Fruit fly (Drosophila melanogaster) whole organism, embryonic: ENCODE data around the gene SrpRbeta.

ENCODE experiments used
- Abd-B ChIP-seq: fragments of 200-800 bp; sonication (Bioruptor generic); optimal IDR thresholded peaks from 2 replicates; lab custom pipeline; 2018; ENCODE audit warnings: missing biosample characterization, mild to moderate bottlenecking, missing genetic modification characterization, moderate library complexity
- BEAF-32 ChIP-seq: fragments of 200-800 bp; sonication (Bioruptor generic); optimal IDR thresholded peaks from 3 replicates; lab custom pipeline; 2017; ENCODE audit warnings: missing biosample characterization, missing genetic modification characterization, mild to moderate bottlenecking, moderate library complexity, missing genetic modification reagents
- CG10274 ChIP-seq: fragments of 200-800 bp; sonication (Bioruptor generic); optimal IDR thresholded peaks from 3 replicates; lab custom pipeline; 2017; ENCODE audit warnings: missing biosample characterization, mild to moderate bottlenecking, missing genetic modification characterization
- CG10979 ChIP-seq: fragments of 200-800 bp; sonication (Bioruptor generic); optimal IDR thresholded peaks from 2 replicates; lab custom pipeline; 2018; ENCODE audit warnings: missing biosample characterization, mild to moderate bottlenecking, missing genetic modification characterization, moderate library complexity
- CG11398 ChIP-seq: fragments of 200-800 bp; sonication (Bioruptor generic); optimal IDR thresholded peaks from 2 replicates; lab custom pipeline; 2016; ENCODE audit warnings: missing biosample characterization, missing genetic modification characterization
- CG12104 ChIP-seq: fragments of 200-800 bp; sonication (Bioruptor generic); optimal IDR thresholded peaks from 3 replicates; lab custom pipeline; 2016; ENCODE audit warnings: missing biosample characterization, missing genetic modification characterization
- CG12942 ChIP-seq: fragments of 200-800 bp; sonication (Bioruptor generic); optimal IDR thresholded peaks from 3 replicates; lab custom pipeline; 2016; ENCODE audit warnings: missing biosample characterization, missing genetic modification characterization
- CG1602 ChIP-seq: fragments of 200-800 bp; sonication (Bioruptor generic); optimal IDR thresholded peaks from 3 replicates; lab custom pipeline; 2016; ENCODE audit warnings: missing biosample characterization, missing genetic modification characterization
- CG16863 ChIP-seq: fragments of 200-800 bp; sonication (Bioruptor generic); optimal IDR thresholded peaks from 3 replicates; lab custom pipeline; 2016; ENCODE audit warnings: missing biosample characterization, missing genetic modification characterization
- CG17186 ChIP-seq: fragments of 200-800 bp; sonication (Bioruptor generic); optimal IDR thresholded peaks from 3 replicates; lab custom pipeline; 2017; ENCODE audit warnings: missing biosample characterization, missing genetic modification reagents, missing genetic modification characterization
- CG17568 ChIP-seq: fragments of 200-800 bp; sonication (Bioruptor generic); optimal IDR thresholded peaks from 2 replicates; lab custom pipeline; 2018; ENCODE audit warnings: missing biosample characterization, mild to moderate bottlenecking, missing genetic modification characterization, moderate library complexity
- CG31441 ChIP-seq: fragments of 200-800 bp; sonication (Bioruptor generic); IDR thresholded peaks from 2 replicates; pipeline ENCODE4 v1.3.6; 2022; ENCODE audit warnings: missing biosample characterization, missing genetic modification characterization
- CG32532 ChIP-seq: fragments of 200-800 bp; sonication (Bioruptor generic); IDR thresholded peaks from 2 replicates; pipeline ENCODE4 v1.3.6; 2022; ENCODE audit warnings: missing biosample characterization, missing genetic modification characterization
- CG4360 ChIP-seq: fragments of 200-800 bp; sonication (Bioruptor generic); IDR thresholded peaks from 2 replicates; pipeline ENCODE4 v1.3.6; 2022; ENCODE audit warnings: missing biosample characterization, missing genetic modification characterization
- CG5953 ChIP-seq: fragments of 200-800 bp; sonication (Bioruptor generic); IDR thresholded peaks from 2 replicates; pipeline ENCODE4 v1.3.6; 2022; ENCODE audit warnings: missing biosample characterization, missing genetic modification characterization
- CG6813 ChIP-seq: fragments of 200-800 bp; sonication (Bioruptor generic); optimal IDR thresholded peaks from 2 replicates; lab custom pipeline; 2017; ENCODE audit warnings: missing biosample characterization, missing genetic modification characterization, mild to moderate bottlenecking, moderate library complexity, missing genetic modification reagents
- CG7271 ChIP-seq: fragments of 200-800 bp; sonication (Bioruptor generic); optimal IDR thresholded peaks from 2 replicates; lab custom pipeline; 2018; ENCODE audit warnings: missing biosample characterization, mild to moderate bottlenecking, missing genetic modification characterization, moderate library complexity
- CG7745 ChIP-seq: fragments of 200-800 bp; sonication (Bioruptor generic); optimal IDR thresholded peaks from 2 replicates; lab custom pipeline; 2018; ENCODE audit warnings: missing biosample characterization, mild to moderate bottlenecking, missing genetic modification characterization, moderate library complexity
- CG7839 ChIP-seq: fragments of 200-800 bp; sonication (Bioruptor generic); optimal IDR thresholded peaks from 3 replicates; lab custom pipeline; 2018; ENCODE audit warnings: missing biosample characterization, mild to moderate bottlenecking, missing genetic modification characterization, moderate library complexity
- CG8089 ChIP-seq: fragments of 200-800 bp; sonication (Bioruptor generic); optimal IDR thresholded peaks from 3 replicates; lab custom pipeline; 2016; ENCODE audit warnings: missing biosample characterization, missing genetic modification characterization
- CG8388 ChIP-seq: fragments of 200-800 bp; sonication (Bioruptor generic); optimal IDR thresholded peaks from 2 replicates; lab custom pipeline; 2019; ENCODE audit warnings: missing biosample characterization, mild to moderate bottlenecking, missing genetic modification characterization, moderate library complexity
- CG9437 ChIP-seq: fragments of 200-800 bp; sonication (Bioruptor generic); optimal IDR thresholded peaks from 2 replicates; lab custom pipeline; 2018; ENCODE audit warnings: missing biosample characterization, mild to moderate bottlenecking, missing genetic modification characterization
- CG9727 ChIP-seq: fragments of 200-800 bp; sonication (Bioruptor generic); optimal IDR thresholded peaks from 3 replicates; lab custom pipeline; 2017; ENCODE audit warnings: missing biosample characterization, mild to moderate bottlenecking, missing genetic modification characterization
- Chrac-16 ChIP-seq: fragments of 200-800 bp; sonication (Bioruptor generic); optimal IDR thresholded peaks from 3 replicates; lab custom pipeline; 2016; ENCODE audit warnings: missing biosample characterization, missing genetic modification characterization
- Dp ChIP-seq: fragments of 200-800 bp; sonication (Bioruptor generic); optimal IDR thresholded peaks from 2 replicates; lab custom pipeline; 2018; ENCODE audit warnings: missing biosample characterization, mild to moderate bottlenecking, missing genetic modification characterization, moderate library complexity
- Ets65A ChIP-seq: fragments of 200-800 bp; sonication (Bioruptor generic); peaks from one replicate; lab custom pipeline; 2016; ENCODE audit warnings: missing biosample characterization, missing genetic modification characterization
- GATAe ChIP-seq: fragments of 200-800 bp; sonication (Bioruptor generic); conservative IDR thresholded peaks from 2 replicates; pipeline ENCODE4 v1.3.6; 2022; ENCODE audit warnings: missing biosample characterization, missing genetic modification characterization
- H2.0 ChIP-seq: fragments of 200-800 bp; sonication (Bioruptor generic); IDR thresholded peaks from 2 replicates; pipeline ENCODE4 v1.3.6; 2022; ENCODE audit warnings: missing biosample characterization, missing genetic modification characterization
- Hr3 ChIP-seq: fragments of 200-800 bp; sonication (Bioruptor generic); optimal IDR thresholded peaks from 3 replicates; lab custom pipeline; 2016; ENCODE audit warnings: missing biosample characterization, missing genetic modification characterization
- Lim3 ChIP-seq: fragments of 200-800 bp; sonication (Bioruptor generic); IDR thresholded peaks from 2 replicates; pipeline ENCODE4 v1.3.6; 2022; ENCODE audit warnings: missing biosample characterization, missing genetic modification characterization
- Lpt ChIP-seq: fragments of >200 bp; optimal IDR thresholded peaks from 2 replicates; lab custom pipeline; 2018; ENCODE audit warnings: missing biosample characterization, missing genetic modification characterization
- MESR4 ChIP-seq: fragments of 200-800 bp; sonication (Bioruptor generic); optimal IDR thresholded peaks from 2 replicates; lab custom pipeline; 2018; ENCODE audit warnings: missing biosample characterization, mild to moderate bottlenecking, missing genetic modification characterization, moderate library complexity
- Meics ChIP-seq: fragments of 200-800 bp; sonication (Bioruptor generic); optimal IDR thresholded peaks from 2 replicates; lab custom pipeline; 2017; ENCODE audit warnings: missing biosample characterization, mild to moderate bottlenecking, missing genetic modification characterization
- Myb ChIP-seq: fragments of 200-800 bp; sonication (Bioruptor generic); optimal IDR thresholded peaks from 2 replicates; lab custom pipeline; 2016; ENCODE audit warnings: missing biosample characterization, missing genetic modification characterization
- NC2α ChIP-seq: fragments of 200-800 bp; sonication (Bioruptor generic); optimal IDR thresholded peaks from 2 replicates; lab custom pipeline; 2016; ENCODE audit warnings: missing biosample characterization, missing genetic modification characterization
- Scr ChIP-seq: fragments of 200-800 bp; sonication (Bioruptor generic); IDR thresholded peaks from 2 replicates; pipeline ENCODE4 v1.3.6; 2022; ENCODE audit warnings: missing biosample characterization, missing genetic modification characterization; ENCODE audit not compliant: partially characterized antibody
- Sox100B ChIP-seq: fragments of 200-800 bp; sonication (Bioruptor generic); optimal IDR thresholded peaks from 3 replicates; lab custom pipeline; 2018; ENCODE audit warnings: missing biosample characterization, mild to moderate bottlenecking, missing genetic modification characterization
- Sox102F ChIP-seq: fragments of 200-800 bp; sonication (Bioruptor generic); optimal IDR thresholded peaks from 2 replicates; lab custom pipeline; 2018; ENCODE audit warnings: missing biosample characterization, mild to moderate bottlenecking, missing genetic modification characterization, moderate library complexity
- Sry-δ ChIP-seq: fragments of 200-800 bp; sonication (Bioruptor generic); optimal IDR thresholded peaks from 2 replicates; lab custom pipeline; 2016; ENCODE audit warnings: missing biosample characterization, missing genetic modification characterization
- ac ChIP-seq: fragments of 200-800 bp; sonication (Bioruptor generic); optimal IDR thresholded peaks from 3 replicates; lab custom pipeline; 2017; ENCODE audit warnings: missing biosample characterization, mild to moderate bottlenecking, missing genetic modification characterization
- amos ChIP-seq: fragments of 200-800 bp; sonication (Bioruptor generic); IDR thresholded peaks from 2 replicates; pipeline ENCODE4 v1.3.6; 2022; ENCODE audit warnings: missing biosample characterization, missing genetic modification characterization; ENCODE audit not compliant: partially characterized antibody
- ara ChIP-seq: fragments of 200-800 bp; sonication (Bioruptor generic); IDR thresholded peaks from 2 replicates; pipeline ENCODE4 v1.3.6; 2022; ENCODE audit warnings: missing biosample characterization, missing genetic modification characterization
- fd102C ChIP-seq: fragments of 200-800 bp; sonication (Bioruptor generic); optimal IDR thresholded peaks from 2 replicates; lab custom pipeline; 2018; ENCODE audit warnings: missing biosample characterization, mild to moderate bottlenecking, missing genetic modification characterization, moderate library complexity
- gsb-n ChIP-seq: fragments of 200-800 bp; sonication (Bioruptor generic); optimal IDR thresholded peaks from 3 replicates; lab custom pipeline; 2018; ENCODE audit warnings: missing biosample characterization, mild to moderate bottlenecking, missing genetic modification characterization
- lbe ChIP-seq: fragments of 200-800 bp; sonication (Bioruptor generic); optimal IDR thresholded peaks from 2 replicates; lab custom pipeline; 2016; ENCODE audit warnings: missing biosample characterization, mild to moderate bottlenecking, missing genetic modification characterization
- lov ChIP-seq, 2 experiments: fragments of 200-800 bp in 1 of 2; fragments of >200 bp in 1 of 2; sonication (Bioruptor generic) in 1 of 2; IDR thresholded peaks in 1 of 2; optimal IDR thresholded peaks in 1 of 2; 2 replicates in 1 of 2; 3 replicates in 1 of 2; pipeline versions ENCODE4 v1.3.6 to Lab custom; 2017 to 2022; ENCODE audit warnings: missing biosample characterization in 1 of 2, missing genetic modification characterization in 1 of 2
- pita ChIP-seq: fragments of 200-800 bp; sonication (Bioruptor generic); optimal IDR thresholded peaks from 2 replicates; lab custom pipeline; 2017; ENCODE audit warnings: missing biosample characterization, mild to moderate bottlenecking, missing genetic modification characterization
- sna ChIP-seq: fragments of 200-800 bp; sonication (Bioruptor generic); IDR thresholded peaks from 2 replicates; pipeline ENCODE4 v1.3.6; 2022; ENCODE audit warnings: missing biosample characterization, missing genetic modification characterization; ENCODE audit not compliant: partially characterized antibody
- tup ChIP-seq: fragments of 200-800 bp; sonication (Bioruptor generic); optimal IDR thresholded peaks from 2 replicates; lab custom pipeline; 2016; ENCODE audit warnings: missing biosample characterization, mild to moderate bottlenecking, missing genetic modification characterization, moderate library complexity
- twi ChIP-seq: fragments of 200-800 bp; optimal IDR thresholded peaks from 2 replicates; lab custom pipeline; 2019; ENCODE audit warnings: missing biosample characterization, mild to moderate bottlenecking, missing genetic modification characterization, moderate library complexity

SrpRbeta gene

dm6 chr3L:8721145-8721544 is 1.1 kb upstream of the SrpRbeta start, which contains the start of the genes CG32022 and CG6511 (continued):
- TF ChIP-seq tup (GFP tag; lab: Kevin White, UChicago), result peak; percentile 88
- TF ChIP-seq CG31441 (GFP tag; lab: Robert Waterston, UW), result peak; percentile 94
- TF ChIP-seq Ets65A (GFP tag; lab: Kevin White, UChicago), result peak; percentile 100
- TF ChIP-seq Sry-δ (GFP tag; lab: Kevin White, UChicago), result peak; percentile 73
- peak; percentile 95 for TF ChIP-seq CG10979 (tag; lab: Kevin White, UChicago)
- TF ChIP-seq amos (GFP tag; lab: Robert Waterston, UW), result peak; percentile 31; the same call in 1 of the 2 replicates
- peak; percentile 70 for TF ChIP-seq CG17186
- no peak for TF ChIP-seq Lpt (GFP tag; lab: Kevin White, UChicago)
- TF ChIP-seq ara (GFP tag; lab: Robert Waterston, UW), result peak; percentile 90
- TF ChIP-seq CG11398, result peak; percentile 93
- TF ChIP-seq CG7271 (tag; lab: Kevin White, UChicago), result peak; percentile 86
- peak; percentile 98 for TF ChIP-seq Chrac-16 (GFP tag; lab: Kevin White, UChicago)
- TF ChIP-seq CG1602 (GFP tag; lab: Kevin White, UChicago), result peak; percentile 97
- TF ChIP-seq twi, result peak; percentile 96
- TF ChIP-seq gsb-n (tag; lab: Kevin White, UChicago), result peak; percentile 93
- TF ChIP-seq CG6813 (GFP tag; lab: Kevin White, UChicago), result peak; percentile 93
- TF ChIP-seq Sox102F (GFP tag; lab: Kevin White, UChicago), result peak; percentile 95
- no peak for TF ChIP-seq pita (GFP tag; lab: Kevin White, UChicago)
- peak; percentile 80 for TF ChIP-seq fd102C (GFP tag; lab: Kevin White, UChicago)
- TF ChIP-seq sna (GFP tag; lab: Robert Waterston, UW), result no peak
- TF ChIP-seq H2.0, result peak; percentile 94
- peak; percentile 38 for TF ChIP-seq MESR4 (GFP tag; lab: Kevin White, UChicago)
- TF ChIP-seq GATAe (GFP tag; lab: Robert Waterston, UW), result peak; percentile 89
- peak; percentile 97 for TF ChIP-seq Meics (GFP tag; lab: Kevin White, UChicago)
- TF ChIP-seq CG10274 (GFP tag; lab: Kevin White, UChicago), result peak; percentile 99
- peak; percentile 97 for TF ChIP-seq CG9727 (GFP tag; lab: Kevin White, UChicago)
- TF ChIP-seq Scr (GFP tag; lab: Robert Waterston, UW), result no peak; the same call in 1 of the 2 replicates
- TF ChIP-seq Abd-B (GFP tag; lab: Kevin White, UChicago), result peak; percentile 99
- TF ChIP-seq CG16863 (GFP tag; lab: Kevin White, UChicago), result peak; percentile 97
- peak; percentile 95 for TF ChIP-seq CG8089 (GFP tag; lab: Kevin White, UChicago)
- TF ChIP-seq lbe (GFP tag; lab: Kevin White, UChicago), result peak; percentile 91
- TF ChIP-seq CG32532 (GFP tag; lab: Robert Waterston, UW), result peak; percentile 97
- TF ChIP-seq CG7745, result no peak
- peak; percentile 86 for TF ChIP-seq CG5953 (GFP tag; lab: Robert Waterston, UW)
- TF ChIP-seq Lim3 (GFP tag; lab: Robert Waterston, UW), result peak; percentile 86
- peak; percentile 55 for TF ChIP-seq CG4360 (GFP tag; lab: Robert Waterston, UW)
- peak; percentile 95 for TF ChIP-seq NC2α (GFP tag; lab: Kevin White, UChicago)
- peak; percentile 46 for TF ChIP-seq Dp (GFP tag; lab: Kevin White, UChicago)
- TF ChIP-seq Myb (GFP tag; lab: Kevin White, UChicago), result peak; percentile 88
- peak; percentile 95 for TF ChIP-seq Sox100B
- TF ChIP-seq ac, result peak; percentile 91
- peak; percentile 94 for TF ChIP-seq CG8388 (GFP tag; lab: Kevin White, UChicago)
- TF ChIP-seq CG12104 (GFP tag; lab: Kevin White, UChicago), result peak; percentile 95
- no peak for TF ChIP-seq CG17568 (GFP tag; lab: Kevin White, UChicago)
- peak; percentile 98 for TF ChIP-seq CG7839 (tag; lab: Kevin White, UChicago)
- peak; percentile 90 for TF ChIP-seq CG9437 (GFP tag; lab: Kevin White, UChicago)
- TF ChIP-seq lov (optimal IDR thresholded peaks at IDR 0.05; lab: Kevin White, UChicago), result no peak
- peak; percentile 84; the same call in 2 of the 3 replicates for TF ChIP-seq lov (GFP tag; IDR thresholded peaks at IDR 0.05; lab: Robert Waterston, UW)
- TF ChIP-seq Hr3, result peak; percentile 99
- peak; percentile 49 for TF ChIP-seq BEAF-32 (GFP tag; lab: Kevin White, UChicago)
- TF ChIP-seq CG12942 (GFP tag; lab: Kevin White, UChicago), result peak; percentile 98
